Worm (Caenorhabditis elegans) whole organism, L4 larva: ENCODE measurements around the gene ZK971.1.

Experiments used
- F26F4.8 ChIP-seq: fragments of 200-800 bp; sonication (Bioruptor generic); conservative IDR thresholded peaks from 2 replicates; pipeline ENCODE4 v1.3.6; 2022; ENCODE audit warnings: missing genetic modification characterization, missing compliant biosample characterization
- R02D3.7 ChIP-seq: fragments of 150-350 bp; sonication (generic microtip); optimal IDR thresholded peaks from 3 replicates; lab custom pipeline; 2014; ENCODE audit warnings: missing biosample characterization, missing genetic modification characterization
- Y5F2A.4 ChIP-seq: fragments of 200-800 bp; sonication (Bioruptor generic); optimal IDR thresholded peaks from 2 replicates; lab custom pipeline; 2018; ENCODE audit warnings: mild to moderate bottlenecking, missing genetic modification characterization, missing compliant biosample characterization
- Y75B8A.6 ChIP-seq: fragments of 200-800 bp; sonication (Bioruptor generic); IDR thresholded peaks from 2 replicates; pipeline ENCODE4 v1.3.6; 2022; ENCODE audit warnings: missing genetic modification reagents, missing genetic modification characterization, missing compliant biosample characterization
- aly-2 ChIP-seq: sonication (generic microtip); optimal IDR thresholded peaks from 2 replicates; lab custom pipeline; 2018; ENCODE audit warnings: missing biosample characterization, missing genetic modification characterization
- ceh-32 ChIP-seq: sonication (generic microtip); optimal IDR thresholded peaks from 2 replicates; lab custom pipeline; 2016; ENCODE audit warnings: mild to moderate bottlenecking, missing genetic modification characterization, missing compliant biosample characterization; ENCODE audit not compliant: poor library complexity
- daf-16 ChIP-seq, 3 experiments: sonication (generic microtip); optimal IDR thresholded peaks; 2 replicates each; lab custom pipeline; 2016 to 2017; ENCODE audit warnings: missing genetic modification characterization in 3 of 3, missing genetic modification reagents in 3 of 3, mild to moderate bottlenecking in 2 of 3, missing compliant biosample characterization in 2 of 3, missing biosample characterization in 1 of 3, moderate library complexity in 1 of 3
- daf-19 ChIP-seq: fragments of 200-800 bp; sonication (Bioruptor generic); conservative IDR thresholded peaks from 2 replicates; pipeline ENCODE4 v1.3.6; 2022; ENCODE audit warnings: missing genetic modification characterization, missing compliant biosample characterization
- daf-8 ChIP-seq: fragments of 200-800 bp; sonication (Bioruptor generic); IDR thresholded peaks from 2 replicates; pipeline ENCODE4 v1.3.6; 2022; ENCODE audit warnings: missing genetic modification characterization, missing compliant biosample characterization
- dmd-6 ChIP-seq: fragments of 200-800 bp; sonication (Bioruptor generic); IDR thresholded peaks from 2 replicates; pipeline ENCODE4 v1.3.6; 2022; ENCODE audit warnings: missing genetic modification reagents, missing genetic modification characterization, missing compliant biosample characterization
- dmd-8 ChIP-seq: fragments of 200-800 bp; sonication (Bioruptor generic); IDR thresholded peaks from 2 replicates; pipeline ENCODE4 v1.3.6; 2022; ENCODE audit warnings: missing genetic modification characterization, missing compliant biosample characterization
- duxl-1 ChIP-seq: sonication (generic microtip); optimal IDR thresholded peaks from 2 replicates; lab custom pipeline; 2016; ENCODE audit warnings: mild to moderate bottlenecking, missing genetic modification characterization, moderate library complexity, missing compliant biosample characterization; ENCODE audit not compliant: poor library complexity
- egl-27 ChIP-seq: sonication (generic microtip); optimal IDR thresholded peaks from 3 replicates; lab custom pipeline; 2017; ENCODE audit warnings: missing biosample characterization, missing genetic modification reagents, missing genetic modification characterization
- fos-1 ChIP-seq: fragments of 150-350 bp; optimal IDR thresholded peaks from 2 replicates; lab custom pipeline; 2014; ENCODE audit warnings: missing biosample characterization, missing genetic modification characterization
- hlh-11 ChIP-seq: fragments of 200-800 bp; sonication (Bioruptor generic); optimal IDR thresholded peaks from 2 replicates; lab custom pipeline; 2018; ENCODE audit warnings: mild to moderate bottlenecking, missing genetic modification characterization, missing compliant biosample characterization
- hlh-30 ChIP-seq: sonication (generic microtip); optimal IDR thresholded peaks from 2 replicates; lab custom pipeline; 2017; ENCODE audit warnings: antibody characterized with exemption, mild to moderate bottlenecking, missing genetic modification characterization, missing compliant biosample characterization; ENCODE audit not compliant: insufficient read depth
- jun-1 ChIP-seq: fragments of 150-350 bp; optimal IDR thresholded peaks from 2 replicates; lab custom pipeline; 2014; ENCODE audit warnings: missing biosample characterization, missing genetic modification reagents, missing genetic modification characterization
- lin-29 ChIP-seq: fragments of 200-800 bp; sonication (Bioruptor generic); IDR thresholded peaks from 2 replicates; pipeline ENCODE4 v1.3.6; 2022; ENCODE audit warnings: missing genetic modification reagents, missing genetic modification characterization, missing compliant biosample characterization
- mdl-1 ChIP-seq, 2 experiments: fragments of 150-350 bp in 1 of 2; sonication (generic microtip) in 1 of 2; optimal IDR thresholded peaks; 2 replicates each; lab custom pipeline; 2014 to 2017; ENCODE audit warnings: missing biosample characterization in 2 of 2, missing genetic modification characterization in 2 of 2
- mdt-29 ChIP-seq: fragments of 200-800 bp; sonication (Bioruptor generic); IDR thresholded peaks from 2 replicates; pipeline ENCODE4 v1.3.6; 2022; ENCODE audit warnings: missing genetic modification reagents, missing genetic modification characterization, missing compliant biosample characterization
- mes-2 ChIP-seq: sonication (generic microtip); optimal IDR thresholded peaks from 2 replicates; lab custom pipeline; 2016; ENCODE audit warnings: missing genotype, mild to moderate bottlenecking, missing genetic modification characterization, missing compliant biosample characterization; ENCODE audit not compliant: poor library complexity, severe bottlenecking
- mxl-2 ChIP-seq: fragments of 200-800 bp; sonication (Bioruptor generic); conservative IDR thresholded peaks from 2 replicates; pipeline ENCODE4 v1.3.6; 2022; ENCODE audit warnings: missing genetic modification reagents, missing genetic modification characterization, missing compliant biosample characterization
- nhr-10 ChIP-seq: fragments of 150-350 bp; optimal IDR thresholded peaks from 2 replicates; lab custom pipeline; 2014; ENCODE audit warnings: missing biosample characterization, missing genetic modification characterization
- nhr-111 ChIP-seq: fragments of 200-800 bp; sonication (Bioruptor generic); optimal IDR thresholded peaks from 2 replicates; lab custom pipeline; 2018; ENCODE audit warnings: mild to moderate bottlenecking, missing genetic modification characterization, missing compliant biosample characterization
- nhr-25 ChIP-seq: sonication (generic microtip); optimal IDR thresholded peaks from 2 replicates; lab custom pipeline; 2017; ENCODE audit warnings: missing genetic modification characterization, mild to moderate bottlenecking, missing compliant biosample characterization, antibody characterized with exemption, moderate library complexity, borderline replicate concordance; ENCODE audit not compliant: insufficient read depth
- nhr-28 ChIP-seq: fragments of 150-350 bp; optimal IDR thresholded peaks from 2 replicates; lab custom pipeline; 2014; ENCODE audit warnings: missing biosample characterization, missing genetic modification characterization
- nhr-42 ChIP-seq: fragments of 200-800 bp; sonication (Bioruptor generic); IDR thresholded peaks from 2 replicates; pipeline ENCODE4 v1.3.6; 2022; ENCODE audit warnings: missing genetic modification characterization, missing compliant biosample characterization
- nhr-48 ChIP-seq: sonication (generic microtip); optimal IDR thresholded peaks from 2 replicates; lab custom pipeline; 2016; ENCODE audit warnings: mild to moderate bottlenecking, missing genetic modification characterization, missing compliant biosample characterization
- php-3 ChIP-seq: fragments of 200-800 bp; sonication (Bioruptor generic); IDR thresholded peaks from 2 replicates; pipeline ENCODE4 v1.3.6; 2022; ENCODE audit warnings: missing genetic modification reagents, missing genetic modification characterization, missing compliant biosample characterization
- sdz-12 ChIP-seq: fragments of 200-800 bp; sonication (Bioruptor generic); optimal IDR thresholded peaks from 2 replicates; lab custom pipeline; 2018; ENCODE audit warnings: mild to moderate bottlenecking, missing genetic modification characterization, missing compliant biosample characterization
- skn-1 ChIP-seq: fragments of 150-350 bp; optimal IDR thresholded peaks from 2 replicates; lab custom pipeline; 2014; ENCODE audit warnings: missing biosample characterization, missing genetic modification characterization
- snpc-4 ChIP-seq: fragments of 150-350 bp; optimal IDR thresholded peaks from 2 replicates; lab custom pipeline; 2014; ENCODE audit warnings: missing biosample characterization, missing genetic modification characterization
- spr-3 ChIP-seq: fragments of 200-800 bp; sonication (Bioruptor generic); optimal IDR thresholded peaks from 2 replicates; lab custom pipeline; 2018; ENCODE audit warnings: mild to moderate bottlenecking, missing genetic modification characterization, missing compliant biosample characterization
- unc-62 ChIP-seq, 3 experiments: fragments of 150-350 bp in 1 of 3; sonication (generic microtip); optimal IDR thresholded peaks in 2 of 3; peaks in 1 of 3; 1 replicate in 1 of 3; 2 replicates in 2 of 3; lab custom pipeline; 2014 to 2017; ENCODE audit warnings: missing biosample characterization in 3 of 3, missing genetic modification characterization in 3 of 3, missing genetic modification reagents in 3 of 3, missing genotype in 1 of 3
- zfp-2 ChIP-seq: sonication (generic microtip); optimal IDR thresholded peaks from 2 replicates; lab custom pipeline; 2016; ENCODE audit warnings: mild to moderate bottlenecking, missing genetic modification characterization, missing compliant biosample characterization
- zfp-3 ChIP-seq: fragments of 200-800 bp; sonication (Bioruptor generic); conservative IDR thresholded peaks from 2 replicates; pipeline ENCODE4 v1.3.6; 2022; ENCODE audit warnings: missing genetic modification reagents, missing genetic modification characterization, missing compliant biosample characterization
- zip-11 ChIP-seq: fragments of 200-800 bp; sonication (Bioruptor generic); IDR thresholded peaks from 2 replicates; pipeline ENCODE4 v1.3.6; 2022; ENCODE audit warnings: missing genetic modification characterization, missing compliant biosample characterization
- zip-2 ChIP-seq: fragments of 150-350 bp; optimal IDR thresholded peaks from 2 replicates; lab custom pipeline; 2014; ENCODE audit warnings: missing biosample characterization, missing genetic modification characterization
- ztf-11 ChIP-seq: fragments of 150-350 bp; optimal IDR thresholded peaks from 2 replicates; lab custom pipeline; 2014; ENCODE audit warnings: missing biosample characterization, missing genetic modification characterization

Gene ZK971.1

DNA sequence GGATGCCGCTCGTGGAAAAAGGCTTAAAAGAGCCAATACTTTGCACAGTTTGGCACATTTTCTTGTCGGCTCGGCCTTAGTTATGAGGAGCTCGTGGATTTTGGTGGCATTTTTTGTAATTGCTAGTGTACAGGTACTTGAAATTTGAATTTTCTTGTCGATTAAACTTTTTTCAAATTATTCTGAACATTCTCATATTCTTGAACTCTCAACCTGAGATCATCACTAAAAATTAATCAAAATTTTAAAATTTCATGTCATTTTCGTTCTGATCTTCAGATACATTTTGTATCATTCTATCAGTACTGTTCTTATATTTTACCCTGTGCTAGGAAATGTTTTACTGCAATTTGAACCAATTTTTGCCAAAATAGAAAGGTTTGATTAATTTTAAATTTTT lies 41.9 kb upstream of the ZK971.1 start, which contains the start of gene idpp-4:
idpp-4 (plus strand) TSS at position 51 of the 400 bp plus-strand sequence.
- TF ChIP-seq php-3 (no peak), unc-62 (GFP tag; optimal IDR thresholded peaks at IDR 0.05 in 1 of 2; lab: Kevin White, UChicago) (peak in 1 of 2 experiments; percentile 93), unc-62 (tag; optimal IDR thresholded peaks at IDR 0.05; lab: Kevin White, UChicago) (no peak), daf-8 (GFP tag; lab: Robert Waterston, UW) (no peak)

DNA sequence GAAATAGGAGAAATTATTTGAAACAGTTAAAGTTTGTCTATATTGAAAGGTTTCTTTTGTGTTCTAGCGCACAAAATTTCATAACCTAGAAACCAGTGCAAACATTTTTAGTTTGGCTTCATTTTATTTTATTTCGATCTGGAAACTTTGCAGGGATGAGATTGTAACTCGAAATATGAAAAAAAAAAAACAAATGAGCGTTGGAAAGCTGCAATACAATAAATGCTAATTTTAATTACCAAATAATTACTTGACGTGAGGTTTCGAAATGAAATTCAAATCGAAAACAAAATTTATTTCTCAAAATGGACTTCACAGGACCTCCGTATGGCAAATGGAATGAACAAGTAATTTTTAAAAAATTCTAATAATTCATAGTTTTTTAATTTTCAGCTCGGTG lies 37.5 kb upstream of the ZK971.1 start, which contains the start of gene M02G9.4:
M02G9.4 (plus strand) TSS at position 301 of the 400 bp plus-strand sequence.
- TF ChIP-seq ztf-11 (tag; lab: Kevin White, UChicago) = no peak
- TF ChIP-seq mdl-1 (tag; optimal IDR thresholded peaks at IDR 0.05; lab: Kevin White, UChicago) = no peak
- no peak for TF ChIP-seq F26F4.8 (GFP tag; lab: Robert Waterston, UW)
- no peak for TF ChIP-seq Y5F2A.4 (GFP tag; lab: Kevin White, UChicago)

DNA sequence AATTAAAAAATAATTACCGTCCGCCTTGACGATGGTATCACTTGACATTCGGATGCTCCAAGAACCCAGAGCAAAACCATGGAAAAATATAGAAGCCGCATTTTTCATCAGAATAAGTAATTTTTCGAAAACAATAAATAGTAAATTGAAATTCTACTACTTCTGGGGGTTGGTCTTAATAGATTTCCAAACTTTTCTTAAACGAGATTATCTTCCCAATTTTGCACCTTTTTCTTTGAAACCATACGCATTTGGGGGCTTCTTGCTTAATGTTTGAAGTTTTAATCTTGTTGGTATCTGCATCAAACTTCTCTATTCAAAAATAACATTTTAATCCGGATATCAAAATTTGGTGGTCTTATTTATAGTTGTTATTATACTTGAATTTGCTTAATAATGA lies 36.7 kb upstream of the ZK971.1 start, which contains the start of gene gcy-5:
gcy-5 (minus strand) TSS at position 101 of the 400 bp plus-strand sequence.
- TF ChIP-seq nhr-48 (tag; lab: Kevin White, UChicago) (no peak), snpc-4 (tag; lab: Kevin White, UChicago) (no peak), nhr-42 (GFP tag; lab: Robert Waterston, UW) (no peak), nhr-10 (tag; lab: Kevin White, UChicago) (no peak), ceh-32 (no peak), duxl-1 (tag; lab: Kevin White, UChicago) (no peak), aly-2 (tag; lab: Kevin White, UChicago) (no peak), zfp-2 (no peak), mxl-2 (no peak), hlh-11 (tag; lab: Kevin White, UChicago) (no peak), nhr-25 (tag; lab: Kevin White, UChicago) (no peak), R02D3.7 (tag; lab: Kevin White, UChicago) (no peak), ztf-11 (tag; lab: Kevin White, UChicago) (no peak), sdz-12 (GFP tag; lab: Kevin White, UChicago) (no peak)

DNA sequence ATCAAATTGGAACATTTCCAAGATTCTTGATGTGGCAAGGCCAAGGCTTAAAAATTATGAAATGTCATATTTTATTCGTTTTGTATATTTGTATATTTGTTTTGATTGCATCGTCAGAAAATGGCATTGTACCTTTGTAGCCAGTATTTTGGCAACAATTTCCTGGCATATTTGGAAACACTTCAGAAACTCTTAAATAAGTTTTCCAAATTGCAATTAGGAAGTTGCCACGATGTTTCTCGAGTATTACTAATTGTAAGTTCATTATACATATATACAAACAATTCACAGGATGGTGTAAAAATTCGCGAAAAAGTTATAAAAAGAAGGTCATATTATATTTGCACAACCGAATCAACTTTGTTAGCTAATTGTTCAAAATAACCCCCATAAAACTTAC lies 35.8 kb upstream of the ZK971.1 start, which contains the start of gene idpp-8:
idpp-8 (plus strand) TSS at position 301 of the 400 bp plus-strand sequence.
- TF ChIP-seq hlh-30 = no peak
- TF ChIP-seq Y75B8A.6 = no peak
- TF ChIP-seq jun-1 (tag; lab: Kevin White, UChicago) = no peak
- TF ChIP-seq skn-1 (tag; lab: Kevin White, UChicago) = no peak
- no peak for TF ChIP-seq mdl-1 (tag; optimal IDR thresholded peaks at IDR 0.05; lab: Kevin White, UChicago)
- no peak for TF ChIP-seq dmd-8 (GFP tag; lab: Robert Waterston, UW)
- TF ChIP-seq zip-2 (tag; lab: Kevin White, UChicago) = no peak
- TF ChIP-seq nhr-28 (tag; lab: Kevin White, UChicago) = no peak
- no peak for TF ChIP-seq nhr-111 (GFP tag; lab: Kevin White, UChicago)
- no peak for TF ChIP-seq zfp-2
- TF ChIP-seq lin-29 (GFP tag; lab: Robert Waterston, UW) = no peak
- TF ChIP-seq spr-3 (GFP tag; lab: Kevin White, UChicago) = no peak

DNA sequence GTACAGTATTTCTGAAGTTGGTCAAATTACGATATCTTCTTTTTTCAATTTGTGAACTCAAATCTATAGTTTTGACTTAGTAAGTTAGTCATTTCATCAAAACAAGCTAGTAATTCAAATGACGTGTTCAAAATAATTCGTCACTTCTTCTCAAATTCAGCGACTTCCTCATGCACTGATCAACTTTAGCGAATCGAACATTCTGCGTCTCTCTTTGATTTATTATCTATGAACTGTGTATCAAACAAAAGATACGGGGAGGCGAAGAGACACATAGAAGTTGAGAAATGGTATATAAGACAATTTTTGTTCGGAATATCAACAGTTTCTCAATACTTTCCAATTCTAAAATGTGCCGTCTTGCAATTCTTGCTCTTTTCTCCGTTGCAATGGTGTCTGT lies 32.5 kb upstream of the ZK971.1 start, which contains the start of gene srlf-34:
srlf-34 (plus strand) TSS at position 321 of the 400 bp plus-strand sequence.
- TF ChIP-seq egl-27 (no peak), hlh-11 (tag; lab: Kevin White, UChicago) (no peak), R02D3.7 (tag; lab: Kevin White, UChicago) (no peak), dmd-6 (GFP tag; lab: Robert Waterston, UW) (no peak), daf-19 (no peak), mes-2 (tag; lab: Kevin White, UChicago) (no peak), zfp-3 (GFP tag; lab: Robert Waterston, UW) (no peak), mdt-29 (GFP tag; lab: Robert Waterston, UW) (no peak), zip-11 (GFP tag; lab: Robert Waterston, UW) (no peak), fos-1 (no peak), daf-16 (GFP tag; optimal IDR thresholded peaks at IDR 0.05; lab: Kevin White, UChicago) (no peak), daf-16 (tag; optimal IDR thresholded peaks at IDR 0.05; lab: Kevin White, UChicago) (no peak)
